Worm (Caenorhabditis elegans) whole organism, young adult: Measurements from ENCODE around the gene bus-19.

Source experiments
- B0035.1 ChIP-seq: sonication (generic microtip); optimal IDR thresholded peaks from 2 replicates; lab custom pipeline; 2016; ENCODE audit warnings: missing genetic modification characterization, mild to moderate bottlenecking, missing compliant biosample characterization, missing genotype, missing genetic modification reagents
- B0336.3 ChIP-seq: fragments of 200-800 bp; sonication (Bioruptor generic); IDR thresholded peaks from 2 replicates; pipeline ENCODE4 v1.3.6; 2022; ENCODE audit warnings: missing genetic modification characterization, missing compliant biosample characterization
- C06A6.2 ChIP-seq: fragments of 200-800 bp; sonication (Bioruptor generic); conservative IDR thresholded peaks from 2 replicates; pipeline ENCODE4 v1.3.6; 2022; ENCODE audit warnings: missing genetic modification characterization, missing compliant biosample characterization
- C17E4.6 ChIP-seq: fragments of 200-800 bp; sonication (Bioruptor generic); IDR thresholded peaks from 2 replicates; pipeline ENCODE4 v1.3.6; 2022; ENCODE audit warnings: missing genetic modification reagents, missing genetic modification characterization, missing compliant biosample characterization
- F23B12.7 ChIP-seq: sonication (generic microtip); optimal IDR thresholded peaks from 2 replicates; lab custom pipeline; 2017; ENCODE audit warnings: missing genetic modification characterization, mild to moderate bottlenecking, missing compliant biosample characterization, antibody characterized with exemption, moderate library complexity; ENCODE audit not compliant: insufficient read depth
- F33H1.4 ChIP-seq: fragments of 200-800 bp; sonication (Bioruptor generic); IDR thresholded peaks from 2 replicates; pipeline ENCODE4 v1.3.6; 2022; ENCODE audit warnings: missing genetic modification reagents, missing genetic modification characterization, missing compliant biosample characterization
- K11D2.4 ChIP-seq: fragments of 200-800 bp; sonication (Bioruptor generic); IDR thresholded peaks from 2 replicates; pipeline ENCODE4 v1.3.6; 2022; ENCODE audit warnings: missing genetic modification reagents, missing genetic modification characterization, missing compliant biosample characterization
- T26A5.8 ChIP-seq: sonication (generic microtip); optimal IDR thresholded peaks from 2 replicates; lab custom pipeline; 2016; ENCODE audit warnings: missing genetic modification characterization, missing compliant biosample characterization
- Y56A3A.18 ChIP-seq: fragments of 200-800 bp; sonication (Bioruptor generic); IDR thresholded peaks from 2 replicates; pipeline ENCODE4 v1.3.6; 2022; ENCODE audit warnings: missing genetic modification reagents, missing genetic modification characterization, missing compliant biosample characterization
- Y95B8A.8 ChIP-seq: fragments of 200-800 bp; sonication (Bioruptor generic); IDR thresholded peaks from 2 replicates; pipeline ENCODE4 v1.3.6; 2022; ENCODE audit warnings: missing genetic modification reagents, missing genetic modification characterization, missing compliant biosample characterization
- ama-1 ChIP-seq, 3 experiments: fragments of 150-350 bp in 1 of 3; sonication (generic microtip) in 2 of 3; optimal IDR thresholded peaks; 2 replicates each; lab custom pipeline; 2014 to 2018; ENCODE audit warnings: missing biosample characterization in 2 of 3, missing genetic modification characterization in 2 of 3, missing genetic modification reagents in 2 of 3
- attf-6 ChIP-seq: fragments of 200-800 bp; sonication (Bioruptor generic); IDR thresholded peaks from 2 replicates; pipeline ENCODE4 v1.3.6; 2022; ENCODE audit warnings: missing genetic modification reagents, missing genetic modification characterization, missing compliant biosample characterization
- ccch-3 ChIP-seq: fragments of 200-800 bp; sonication (Bioruptor generic); optimal IDR thresholded peaks from 2 replicates; lab custom pipeline; 2018; ENCODE audit warnings: mild to moderate bottlenecking, missing genetic modification characterization, missing compliant biosample characterization
- ceh-100 ChIP-seq: fragments of 200-800 bp; sonication (Bioruptor generic); IDR thresholded peaks from 2 replicates; pipeline ENCODE4 v1.3.6; 2022; ENCODE audit warnings: missing genetic modification reagents, missing genetic modification characterization, missing compliant biosample characterization
- ceh-58 ChIP-seq: fragments of 200-800 bp; sonication (Bioruptor generic); IDR thresholded peaks from 2 replicates; pipeline ENCODE4 v1.3.6; 2022; ENCODE audit warnings: missing genetic modification characterization, missing compliant biosample characterization
- chd-7 ChIP-seq: sonication (generic microtip); optimal IDR thresholded peaks from 2 replicates; lab custom pipeline; 2016; ENCODE audit warnings: mild to moderate bottlenecking, missing genetic modification characterization, moderate library complexity, missing compliant biosample characterization
- dpff-1 ChIP-seq: sonication (generic microtip); optimal IDR thresholded peaks from 2 replicates; lab custom pipeline; 2017; ENCODE audit warnings: mild to moderate bottlenecking, missing genetic modification characterization, missing compliant biosample characterization
- efl-1 ChIP-seq: fragments of 150-350 bp; optimal IDR thresholded peaks from 2 replicates; lab custom pipeline; 2014; ENCODE audit warnings: missing biosample characterization, missing genetic modification reagents, missing genetic modification characterization
- egrh-3 ChIP-seq: fragments of 200-800 bp; sonication (Bioruptor generic); IDR thresholded peaks from 2 replicates; pipeline ENCODE4 v1.3.6; 2022; ENCODE audit warnings: missing genetic modification reagents, missing genetic modification characterization, missing compliant biosample characterization
- ets-4 ChIP-seq: fragments of 200-800 bp; sonication (Bioruptor generic); optimal IDR thresholded peaks from 2 replicates; lab custom pipeline; 2018; ENCODE audit warnings: mild to moderate bottlenecking, missing genetic modification characterization, missing compliant biosample characterization
- him-1 ChIP-seq: sonication (generic microtip); optimal IDR thresholded peaks from 2 replicates; lab custom pipeline; 2016; ENCODE audit warnings: missing genotype, missing genetic modification reagents, missing genetic modification characterization, missing compliant biosample characterization
- hrde-1 ChIP-seq: sonication (generic microtip); optimal IDR thresholded peaks from 2 replicates; lab custom pipeline; 2016; ENCODE audit warnings: missing genetic modification characterization, mild to moderate bottlenecking, missing compliant biosample characterization, moderate library complexity, missing genotype, missing genetic modification reagents, borderline replicate concordance
- let-607 ChIP-seq, 2 experiments: fragments of 200-800 bp in 1 of 2; sonication (Bioruptor generic) in 1 of 2; sonication (generic microtip) in 1 of 2; optimal IDR thresholded peaks; 2 replicates each; lab custom pipeline; 2016 to 2018; ENCODE audit warnings: mild to moderate bottlenecking in 2 of 2, missing compliant biosample characterization in 2 of 2, missing genetic modification characterization in 2 of 2, moderate library complexity in 2 of 2, missing genotype in 1 of 2
- lin-26 ChIP-seq: fragments of 200-800 bp; sonication (Bioruptor generic); IDR thresholded peaks from 2 replicates; pipeline ENCODE4 v1.3.6; 2022; ENCODE audit warnings: missing genetic modification reagents, missing genetic modification characterization, missing compliant biosample characterization
- lin-40 ChIP-seq: sonication (generic microtip); optimal IDR thresholded peaks from 2 replicates; lab custom pipeline; 2016; ENCODE audit warnings: missing genetic modification characterization, mild to moderate bottlenecking, missing compliant biosample characterization, missing genotype, missing genetic modification reagents
- lin-54 ChIP-seq: fragments of 200-800 bp; sonication (Bioruptor generic); optimal IDR thresholded peaks from 2 replicates; lab custom pipeline; 2018; ENCODE audit warnings: mild to moderate bottlenecking, missing genetic modification characterization, missing compliant biosample characterization
- lir-1 ChIP-seq: fragments of 200-800 bp; sonication (Bioruptor generic); conservative IDR thresholded peaks from 2 replicates; pipeline ENCODE4 v1.3.6; 2022; ENCODE audit warnings: missing genetic modification reagents, missing genetic modification characterization, missing compliant biosample characterization
- madf-3 ChIP-seq: fragments of 200-800 bp; sonication (Bioruptor generic); IDR thresholded peaks from 2 replicates; pipeline ENCODE4 v1.3.6; 2022; ENCODE audit warnings: missing genetic modification reagents, missing genetic modification characterization, missing compliant biosample characterization
- mes-4 ChIP-seq: sonication (generic microtip); optimal IDR thresholded peaks from 2 replicates; lab custom pipeline; 2016; ENCODE audit warnings: missing genotype, missing genetic modification characterization, missing compliant biosample characterization
- mxl-1 ChIP-seq: sonication (generic microtip); optimal IDR thresholded peaks from 2 replicates; lab custom pipeline; 2016; ENCODE audit warnings: missing genetic modification characterization, missing compliant biosample characterization
- rcor-1 ChIP-seq: fragments of 200-800 bp; sonication (Bioruptor generic); IDR thresholded peaks from 2 replicates; pipeline ENCODE4 v1.3.6; 2022; ENCODE audit warnings: missing genetic modification reagents, missing genetic modification characterization, missing compliant biosample characterization
- sea-2 ChIP-seq: fragments of 200-800 bp; sonication (Bioruptor generic); IDR thresholded peaks from 2 replicates; pipeline ENCODE4 v1.3.6; 2022; ENCODE audit warnings: missing genetic modification characterization, missing compliant biosample characterization
- tbx-9 ChIP-seq: sonication (generic microtip); optimal IDR thresholded peaks from 2 replicates; lab custom pipeline; 2016; ENCODE audit warnings: borderline replicate concordance, missing genetic modification characterization, inconsistent platforms, missing compliant biosample characterization
- unc-62 ChIP-seq: fragments of 150-350 bp; optimal IDR thresholded peaks from 2 replicates; lab custom pipeline; 2014; ENCODE audit warnings: missing biosample characterization, missing genetic modification reagents, missing genetic modification characterization
- zim-3 ChIP-seq: sonication (generic microtip); optimal IDR thresholded peaks from 2 replicates; lab custom pipeline; 2017; ENCODE audit warnings: mild to moderate bottlenecking, missing genetic modification characterization, moderate library complexity, missing compliant biosample characterization
- ztf-28 ChIP-seq: fragments of 200-800 bp; sonication (Bioruptor generic); IDR thresholded peaks from 2 replicates; pipeline ENCODE4 v1.3.6; 2022; ENCODE audit warnings: missing genetic modification reagents, missing genetic modification characterization, missing compliant biosample characterization
- ztf-3 ChIP-seq: fragments of 200-800 bp; sonication (Bioruptor generic); optimal IDR thresholded peaks from 2 replicates; lab custom pipeline; 2018; ENCODE audit warnings: mild to moderate bottlenecking, missing genetic modification characterization, missing compliant biosample characterization

The bus-19 gene

DNA sequence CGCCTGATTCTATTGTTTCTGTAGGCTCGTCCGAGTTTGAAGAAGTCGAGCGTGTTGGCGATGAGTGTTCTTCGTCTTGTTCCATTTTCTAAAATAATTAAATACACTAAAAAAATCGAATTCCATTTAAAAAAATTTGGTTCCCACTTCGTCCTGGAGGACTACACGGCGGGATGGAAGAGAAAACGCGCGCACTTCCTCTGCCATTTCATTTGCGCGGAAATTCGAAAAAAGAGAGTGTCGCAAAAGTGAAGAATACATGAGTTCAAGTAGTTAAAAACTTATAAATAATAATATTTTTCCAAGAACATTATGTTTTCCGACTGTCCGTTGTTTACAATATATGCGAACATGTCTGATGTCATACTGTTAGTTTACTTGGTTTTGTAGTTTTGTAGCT, 1.9 kb upstream of the bus-19 start, which contains the start of gene T07F10.3 (continued):
- TF ChIP-seq B0336.3 (0 out of 2 replicates have a peak, but pooled peaks have one; percentile 46), ama-1 (optimal IDR thresholded peaks at IDR 0.05; lab: Kevin White, UChicago) (no peak), ama-1 (GFP tag; optimal IDR thresholded peaks at IDR 0.05; lab: Kevin White, UChicago) (no peak), C17E4.6 (GFP tag; lab: Robert Waterston, UW) (no peak), ztf-3 (no peak), ceh-58 (no peak), rcor-1 (peak; percentile 79), attf-6 (GFP tag; lab: Robert Waterston, UW) (no peak), lin-54 (GFP tag; lab: Kevin White, UChicago) (peak; percentile 95), dpff-1 (no peak), him-1 (tag; lab: Kevin White, UChicago) (peak; percentile 67), sea-2 (peak; percentile 76; the same call in 1 of the 2 replicates), ccch-3 (GFP tag; lab: Kevin White, UChicago) (peak; percentile 94), madf-3 (GFP tag; lab: Robert Waterston, UW) (peak; percentile 90), tbx-9 (tag; lab: Kevin White, UChicago) (no peak), lin-26 (GFP tag; lab: Robert Waterston, UW) (no peak), K11D2.4 (GFP tag; lab: Robert Waterston, UW) (peak; percentile 78), ets-4 (no peak), C06A6.2 (GFP tag; lab: Robert Waterston, UW) (0 out of 2 replicates have a peak, but pooled peaks have one; percentile 19), lin-40 (tag; lab: Kevin White, UChicago) (peak; percentile 84), B0035.1 (tag; lab: Kevin White, UChicago) (peak; percentile 50), efl-1 (peak; percentile 82), egrh-3 (peak; percentile 25; the same call in 1 of the 2 replicates), Y95B8A.8 (GFP tag; lab: Robert Waterston, UW) (no peak), ceh-100 (GFP tag; lab: Robert Waterston, UW) (peak; percentile 37; the same call in 1 of the 2 replicates), chd-7 (tag; lab: Kevin White, UChicago) (peak; percentile 82), F33H1.4 (GFP tag; lab: Robert Waterston, UW) (peak; percentile 63), let-607 (tag; optimal IDR thresholded peaks at IDR 0.05; lab: Kevin White, UChicago) (peak in 1 of 2 experiments; percentile 82), Y56A3A.18 (GFP tag; lab: Robert Waterston, UW) (no peak), zim-3 (peak; percentile 48), unc-62 (no peak)
- TF ChIP-seq, all 124 proteins: peak for 72

DNA sequence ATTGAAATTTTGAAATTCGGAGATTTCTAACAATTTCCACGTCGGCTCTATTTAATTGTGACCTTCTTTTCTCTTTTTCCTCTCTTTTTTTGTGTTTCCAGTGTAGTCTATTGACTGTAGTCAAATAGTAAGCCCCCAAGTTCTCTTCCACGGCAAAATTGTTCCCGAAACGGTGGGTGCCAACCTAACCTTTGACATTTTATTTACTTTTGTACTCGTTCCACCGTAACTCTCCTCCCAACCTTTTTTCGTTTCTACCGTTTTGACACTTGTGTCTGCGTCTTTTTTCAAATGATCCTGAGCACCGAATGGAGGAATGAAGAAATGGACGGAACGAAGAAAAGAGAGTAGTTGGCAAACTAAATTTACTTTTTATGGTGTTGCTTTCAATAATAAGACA, 1.1 kb upstream of the bus-19 start:
- no peak for TF ChIP-seq F23B12.7 (tag; lab: Kevin White, UChicago)

DNA sequence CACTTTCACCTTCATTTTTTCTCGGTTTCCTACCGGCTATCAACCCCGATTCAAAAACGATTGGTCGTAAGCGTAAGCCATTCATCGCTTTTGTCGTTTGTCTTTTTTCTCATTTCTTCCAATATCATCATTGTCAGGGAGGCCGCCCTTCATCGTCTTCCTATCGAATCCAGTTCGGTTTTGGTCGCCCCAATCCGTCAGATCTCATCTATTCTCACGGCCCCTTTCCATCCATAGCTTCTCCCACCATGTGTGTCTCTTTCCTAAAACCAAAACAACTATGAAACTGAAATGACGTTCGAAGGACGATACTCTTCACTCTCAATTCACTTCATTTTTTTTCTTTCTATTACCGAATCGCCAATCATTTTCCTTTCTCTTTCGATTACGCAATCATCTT, 4.0 kb downstream of the bus-19 start:
- TF ChIP-seq mes-4 (tag; lab: Kevin White, UChicago) = no peak
- TF ChIP-seq T26A5.8 = no peak
- TF ChIP-seq lin-26 (GFP tag; lab: Robert Waterston, UW) = no peak
- TF ChIP-seq ztf-28 (GFP tag; lab: Robert Waterston, UW) = no peak
- TF ChIP-seq unc-62 = no peak
- TF ChIP-seq rcor-1 = no peak
- TF ChIP-seq hrde-1 (tag; lab: Kevin White, UChicago) = no peak
- no peak for TF ChIP-seq lir-1 (GFP tag; lab: Robert Waterston, UW)
- TF ChIP-seq mxl-1 (tag; lab: Kevin White, UChicago) = no peak
